Worm (Caenorhabditis elegans): ENCODE results near the gene gipc-1.

The gipc-1 gene

DNA sequence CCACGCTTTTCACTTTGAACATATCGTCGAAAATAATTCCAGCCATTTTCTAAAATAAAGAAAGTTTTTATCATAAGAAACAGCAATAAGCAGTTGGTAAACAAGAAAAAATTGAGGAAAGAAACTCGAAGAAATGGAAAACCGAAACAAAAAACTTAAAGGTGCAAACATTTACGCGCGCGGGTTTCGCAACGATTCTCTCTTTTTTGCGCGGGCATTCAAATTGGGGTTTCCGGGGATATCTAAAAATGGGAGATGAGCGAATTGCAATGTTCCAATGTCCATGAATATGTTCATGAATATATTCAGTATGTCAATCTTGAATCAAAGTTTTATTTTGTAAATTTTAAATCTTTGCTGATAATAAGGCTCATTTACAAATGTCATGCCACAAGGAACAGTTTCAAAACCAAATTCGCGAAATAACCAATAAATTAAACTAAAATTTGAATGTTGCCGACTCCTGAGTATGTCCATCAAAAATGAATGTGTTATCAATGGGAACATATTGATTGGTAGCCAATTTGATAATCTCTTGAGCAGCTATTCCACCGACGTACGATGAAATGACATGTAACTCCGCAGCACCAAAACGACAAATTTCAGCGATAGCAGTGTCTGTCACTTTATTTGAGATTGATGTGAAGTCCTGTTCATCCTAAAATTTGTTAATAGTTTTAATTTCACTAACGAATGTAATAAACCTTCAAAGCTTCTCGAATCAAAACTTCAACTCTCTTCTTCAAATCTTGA, 47.6 kb downstream of the gipc-1 start, which contains the start of gene rpb-8 (continued):
- no peak for TF ChIP-seq lir-1 (GFP tag; conservative IDR thresholded peaks at IDR 0.05)
- TF ChIP-seq T26A5.8 (tag; optimal IDR thresholded peaks at IDR 0.05): no peak
- TF ChIP-seq Y56A3A.18 (GFP tag; IDR thresholded peaks at IDR 0.05): no peak
- TF ChIP-seq him-1 (tag; optimal IDR thresholded peaks at IDR 0.05): no peak
- TF ChIP-seq nhr-80 (tag; optimal IDR thresholded peaks at IDR 0.05): peak; percentile 76
- TF ChIP-seq ekl-4 (GFP tag; IDR thresholded peaks at IDR 0.05): no peak
- peak; percentile 71; the same call in 1 of the 2 replicates for TF ChIP-seq ztf-28 (GFP tag; IDR thresholded peaks at IDR 0.05)
- no peak for TF ChIP-seq pbrm-1 (GFP tag; IDR thresholded peaks at IDR 0.05)
- TF ChIP-seq F55B11.4 (tag; optimal IDR thresholded peaks at IDR 0.05; ENCODE audit: borderline replicate concordance, insufficient read depth): no peak
- TF ChIP-seq unc-62 (GFP tag; optimal IDR thresholded peaks at IDR 0.05): no peak
- no peak for TF ChIP-seq ztf-18 (tag; optimal IDR thresholded peaks at IDR 0.05)
- no peak for TF ChIP-seq athp-1 (tag; optimal IDR thresholded peaks at IDR 0.05)
- TF ChIP-seq lin-35 (GFP tag; optimal IDR thresholded peaks at IDR 0.05): peak in 1 of 3 experiments; percentile 72
- no peak for TF ChIP-seq mes-4 (tag; optimal IDR thresholded peaks at IDR 0.05)
- no peak for TF ChIP-seq gei-17 (GFP tag; optimal IDR thresholded peaks at IDR 0.05)
- TF ChIP-seq ceh-91 (GFP tag; IDR thresholded peaks at IDR 0.05): 0 out of 2 replicates have a peak, but pooled peaks have one; percentile 14
- no peak for TF ChIP-seq nhr-120 (GFP tag; IDR thresholded peaks at IDR 0.05)
- no peak for TF ChIP-seq chd-7 (tag; optimal IDR thresholded peaks at IDR 0.05)
- TF ChIP-seq sptf-2 (GFP tag; optimal IDR thresholded peaks at IDR 0.05): no peak
- TF ChIP-seq sea-2 (GFP tag; IDR thresholded peaks at IDR 0.05): no peak
- TF ChIP-seq D2030.7 (GFP tag; IDR thresholded peaks at IDR 0.05): 0 out of 2 replicates have a peak, but pooled peaks have one; percentile 17
- TF ChIP-seq rec-8 (tag; optimal IDR thresholded peaks at IDR 0.05): no peak
- no peak for TF ChIP-seq cebp-1 (GFP tag; IDR thresholded peaks at IDR 0.05)
- TF ChIP-seq cebp-1 (tag; optimal IDR thresholded peaks at IDR 0.05): peak; percentile 80
- no peak for TF ChIP-seq lin-26 (GFP tag; IDR thresholded peaks at IDR 0.05)
- no peak for TF ChIP-seq bed-2 (GFP tag; IDR thresholded peaks at IDR 0.05)
- peak; percentile 87 for TF ChIP-seq lin-54 (GFP tag; optimal IDR thresholded peaks at IDR 0.05)
- no peak for TF ChIP-seq Y79H2A.3 (GFP tag; conservative IDR thresholded peaks at IDR 0.05)
- TF ChIP-seq egl-44 (GFP tag; IDR thresholded peaks at IDR 0.05): no peak
- TF ChIP-seq cebp-2 (GFP tag; IDR thresholded peaks at IDR 0.05): no peak
- TF ChIP-seq nhr-27 (tag; optimal IDR thresholded peaks at IDR 0.05): no peak
- peak; percentile 29 for TF ChIP-seq snpc-3.4 (tag; optimal IDR thresholded peaks at IDR 0.05)

DNA sequence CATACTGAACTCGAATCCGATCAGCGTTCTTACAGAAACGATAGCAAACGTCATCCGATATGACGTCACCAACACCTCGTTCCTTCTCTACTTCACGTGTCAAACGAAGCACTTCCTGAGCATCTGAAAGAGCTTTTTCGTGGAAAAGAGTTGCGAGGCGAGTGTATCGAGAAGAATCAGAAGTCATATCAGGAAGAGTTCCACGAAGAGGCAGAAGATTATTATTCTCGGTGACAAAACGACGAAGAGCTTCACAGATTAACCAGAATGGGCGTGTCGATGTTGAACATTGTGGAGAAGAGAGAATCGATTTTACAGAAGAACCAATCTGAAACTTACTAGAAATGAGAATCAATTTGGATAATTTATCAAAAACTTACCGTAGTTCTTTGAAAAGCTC, 48.3 kb downstream of the gipc-1 start:
- TF ChIP-seq bed-1 (GFP tag; IDR thresholded peaks at IDR 0.05): no peak
- no peak for TF ChIP-seq F49E8.2 (tag; optimal IDR thresholded peaks at IDR 0.05; ENCODE audit: insufficient read depth)
- no peak for TF ChIP-seq B0261.1 (tag; optimal IDR thresholded peaks at IDR 0.05)
- no peak for TF ChIP-seq attf-6 (GFP tag; IDR thresholded peaks at IDR 0.05)
- no peak for TF ChIP-seq dpl-1 (GFP tag; optimal IDR thresholded peaks at IDR 0.05)

DNA sequence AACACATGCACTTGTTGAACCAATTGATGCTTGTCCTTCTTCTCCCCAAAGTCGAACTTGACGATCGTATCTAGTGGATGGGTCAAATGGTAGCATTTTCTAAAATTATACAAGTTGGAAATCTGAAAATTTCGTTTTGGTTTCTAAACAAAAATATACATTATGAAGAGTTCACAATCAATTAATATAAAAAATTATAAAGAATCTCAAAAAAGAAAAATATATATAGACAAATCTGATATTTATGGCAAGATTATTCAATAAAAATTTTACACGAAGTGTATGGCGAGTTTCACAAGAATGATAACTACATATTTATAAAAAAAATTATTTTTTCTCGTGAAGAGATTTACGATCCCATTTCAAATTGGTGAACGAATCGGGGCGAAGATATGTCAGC, 49.6 kb downstream of the gipc-1 start, which contains the start of gene ula-1:
Gene ula-1 (minus strand): TSS at position 101 of the 400 bp plus-strand sequence.
- TF ChIP-seq nhr-179 (tag; optimal IDR thresholded peaks at IDR 0.05) (no peak), pbrm-1 (GFP tag; IDR thresholded peaks at IDR 0.05) (no peak), madf-6 (GFP tag; IDR thresholded peaks at IDR 0.05) (no peak), hsf-1 (GFP tag; IDR thresholded peaks at IDR 0.05) (no peak), nhr-80 (tag; optimal IDR thresholded peaks at IDR 0.05) (no peak), dpff-1 (tag; optimal IDR thresholded peaks at IDR 0.05) (no peak), ztf-28 (GFP tag; IDR thresholded peaks at IDR 0.05) (no peak)

All from whole organism, young adult.